Fruit fly (Drosophila melanogaster): ENCODE data around the gene CG10713.

Gene CG10713

DNA sequence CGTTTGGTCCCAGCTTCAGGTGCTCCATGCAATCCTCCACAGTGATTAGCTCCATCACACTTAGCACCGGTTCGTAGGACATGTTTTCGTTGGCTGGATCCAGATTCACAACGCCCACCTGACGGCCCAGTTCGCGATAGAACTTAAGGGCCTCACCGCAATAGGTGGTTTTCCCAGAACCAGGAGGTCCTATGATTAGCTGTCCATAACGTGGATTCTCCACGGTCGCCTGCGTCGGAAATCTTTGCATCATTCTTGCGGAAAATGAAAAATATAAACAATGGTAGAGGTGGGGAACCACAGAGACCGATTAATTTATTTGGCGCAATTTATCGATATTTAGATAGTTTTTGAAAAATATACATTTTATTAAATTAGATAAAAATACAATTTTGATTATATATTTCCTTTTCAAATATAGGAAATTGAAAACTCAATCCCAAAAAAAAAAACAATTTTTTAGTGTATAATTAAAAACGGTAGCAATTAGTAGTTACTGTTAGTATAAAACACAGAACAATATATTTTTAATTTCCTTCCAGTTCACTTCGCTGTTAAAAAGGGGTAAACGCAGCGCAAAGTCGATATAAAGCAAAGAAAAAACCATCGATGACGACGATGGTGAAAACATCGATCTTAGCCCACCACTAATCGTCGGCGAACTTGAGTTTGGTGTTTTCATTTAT lies 22.7 kb downstream of the CG10713 start, which contains the start of the genes CG10222 and flr (continued):
- TF ChIP-seq wek (GFP tag; optimal IDR thresholded peaks at IDR 0.05): no peak
- no peak for TF ChIP-seq ssp (GFP tag; IDR thresholded peaks at IDR 0.05)
- TF ChIP-seq otp (GFP tag; IDR thresholded peaks at IDR 0.05): no peak
- peak; percentile 53 for TF ChIP-seq nmo (GFP tag; optimal IDR thresholded peaks at IDR 0.05)
- no peak for TF ChIP-seq CG10654 (GFP tag; optimal IDR thresholded peaks at IDR 0.05)
- TF ChIP-seq CG13424 (tag; optimal IDR thresholded peaks at IDR 0.05): peak; percentile 18
- no peak for TF ChIP-seq disco-r (GFP tag; optimal IDR thresholded peaks at IDR 0.05)
- no peak for TF ChIP-seq CG7556 (GFP tag; optimal IDR thresholded peaks at IDR 0.05)
- peak; percentile 8 for TF ChIP-seq sug (tag; optimal IDR thresholded peaks at IDR 0.05)
- TF ChIP-seq HLH54F (GFP tag; optimal IDR thresholded peaks at IDR 0.05): no peak
- TF ChIP-seq gro (GFP tag; optimal IDR thresholded peaks at IDR 0.05): no peak
- peak; percentile 57 for TF ChIP-seq stwl (tag; optimal IDR thresholded peaks at IDR 0.05)
- no peak for TF ChIP-seq CG9876 (GFP tag; optimal IDR thresholded peaks at IDR 0.05)
- TF ChIP-seq CG6813 (GFP tag; optimal IDR thresholded peaks at IDR 0.05): no peak
- TF ChIP-seq sisA (GFP tag; IDR thresholded peaks at IDR 0.05): no peak
- TF ChIP-seq CG7839 (tag; optimal IDR thresholded peaks at IDR 0.05): no peak
- TF ChIP-seq Ssrp (tag; optimal IDR thresholded peaks at IDR 0.05): no peak
- peak; percentile 69 for TF ChIP-seq Dp (GFP tag; optimal IDR thresholded peaks at IDR 0.05)
- TF ChIP-seq sna (GFP tag; IDR thresholded peaks at IDR 0.05; ENCODE audit: partially characterized antibody): 0 out of 2 replicates have a peak, but pooled peaks have one; percentile 51
- peak; percentile 87 for TF ChIP-seq Scr (GFP tag; IDR thresholded peaks at IDR 0.05; ENCODE audit: partially characterized antibody)
- TF ChIP-seq CG18262 (tag; optimal IDR thresholded peaks at IDR 0.05): peak; percentile 32
- TF ChIP-seq Chrac-16 (GFP tag; optimal IDR thresholded peaks at IDR 0.05): no peak
- TF ChIP-seq knrl (GFP tag; IDR thresholded peaks at IDR 0.05; ENCODE audit: partially characterized antibody): peak; percentile 79
- TF ChIP-seq ash1 (GFP tag; optimal IDR thresholded peaks at IDR 0.05): no peak
- peak; percentile 42; the same call in 1 of the 3 replicates for TF ChIP-seq Dbx (GFP tag; IDR thresholded peaks at IDR 0.05)
- no peak for TF ChIP-seq Fer2 (tag; optimal IDR thresholded peaks at IDR 0.05)
- no peak for TF ChIP-seq CG31224 (GFP tag; IDR thresholded peaks at IDR 0.05)
- peak; percentile 41 for TF ChIP-seq trem (tag; optimal IDR thresholded peaks at IDR 0.05)
- TF ChIP-seq rib (GFP tag; IDR thresholded peaks at IDR 0.05): no peak
- no peak for TF ChIP-seq CG6683 (GFP tag; optimal IDR thresholded peaks at IDR 0.05)
- no peak for TF ChIP-seq cg (GFP tag; optimal IDR thresholded peaks at IDR 0.05)
- no peak for TF ChIP-seq p53 (GFP tag; optimal IDR thresholded peaks at IDR 0.05)
- no peak for TF ChIP-seq Fer1 (GFP tag; optimal IDR thresholded peaks at IDR 0.05)
- TF ChIP-seq CG4617 (GFP tag; optimal IDR thresholded peaks at IDR 0.05; ENCODE audit: borderline replicate concordance): peak; percentile 15
- no peak for TF ChIP-seq toy (GFP tag; IDR thresholded peaks at IDR 0.05)
- TF ChIP-seq sima (GFP tag; optimal IDR thresholded peaks at IDR 0.05): no peak

dm6 chr3L:13410999-13411398 lies 24.0 kb downstream of the CG10713 start:
- TF ChIP-seq Gug (GFP tag; IDR thresholded peaks at IDR 0.05): 0 out of 4 replicates have a peak, but pooled peaks have one; percentile 16
- TF ChIP-seq CG18262 (tag; optimal IDR thresholded peaks at IDR 0.05): peak; percentile 37
- peak; percentile 54 for TF ChIP-seq gem (tag; optimal IDR thresholded peaks at IDR 0.05)
- peak; percentile 39 for TF ChIP-seq Sox102F (GFP tag; optimal IDR thresholded peaks at IDR 0.05)
- no peak for TF ChIP-seq CG6854 (GFP tag; optimal IDR thresholded peaks at IDR 0.05)
- no peak for TF ChIP-seq Eip74EF (GFP tag; optimal IDR thresholded peaks at IDR 0.05)
- peak; percentile 77 for TF ChIP-seq CG3995 (GFP tag; optimal IDR thresholded peaks at IDR 0.05)
- TF ChIP-seq CG10654 (GFP tag; optimal IDR thresholded peaks at IDR 0.05): peak; percentile 33
- TF ChIP-seq Hr3 (GFP tag; optimal IDR thresholded peaks at IDR 0.05): peak; percentile 33
- peak; percentile 32 for TF ChIP-seq bcd (GFP tag; optimal IDR thresholded peaks at IDR 0.05)
- TF ChIP-seq nmo (GFP tag; optimal IDR thresholded peaks at IDR 0.05): peak; percentile 58
- peak; percentile 22 for TF ChIP-seq CG12769 (tag; optimal IDR thresholded peaks at IDR 0.05)
- TF ChIP-seq D19A (tag; optimal IDR thresholded peaks at IDR 0.05): peak; percentile 14
- TF ChIP-seq pfk (GFP tag; optimal IDR thresholded peaks at IDR 0.05): no peak
- peak; percentile 13 for TF ChIP-seq unpg (GFP tag; optimal IDR thresholded peaks at IDR 0.05)
- no peak for TF ChIP-seq CG14441 (GFP tag; IDR thresholded peaks at IDR 0.05)
- TF ChIP-seq tin (GFP tag; optimal IDR thresholded peaks at IDR 0.05): peak; percentile 43
